Worm (Caenorhabditis elegans): ENCODE data around the gene C27A7.5.

C27A7.5 gene

DNA sequence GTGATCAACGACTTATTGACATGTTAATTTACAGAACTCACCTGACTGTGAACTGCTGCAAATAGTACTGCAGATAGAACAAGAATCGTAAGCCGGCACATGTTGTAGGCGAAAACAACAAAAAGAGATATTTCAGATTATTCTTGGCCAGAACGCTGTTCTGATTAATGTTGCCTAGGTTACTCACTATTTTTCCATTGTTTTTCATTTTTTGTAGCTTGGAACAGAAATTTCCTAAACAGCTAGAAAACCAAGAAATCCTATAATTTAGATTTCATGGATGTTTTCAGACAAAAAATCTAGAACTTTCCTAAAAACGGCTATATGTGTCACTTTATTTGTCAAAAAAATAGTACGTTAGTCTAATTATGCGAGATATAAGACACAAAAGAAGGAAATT is 7.6 kb downstream of the C27A7.5 start, which contains the start of gene C27A7.9:
Gene C27A7.9, minus strand, starts transcription at position 101 of the 400 bp plus-strand sequence.
- TF ChIP-seq unc-62 (GFP tag; optimal IDR thresholded peaks at IDR 0.05 in 1 of 2) (peak in 1 of 2 experiments; percentile 27), unc-62 (tag; optimal IDR thresholded peaks at IDR 0.05) (no peak), lin-29 (GFP tag; IDR thresholded peaks at IDR 0.05) (no peak), lin-15B (tag; optimal IDR thresholded peaks at IDR 0.05) (no peak), ZK337.2 (GFP tag; IDR thresholded peaks at IDR 0.05) (no peak), nhr-48 (tag; optimal IDR thresholded peaks at IDR 0.05) (no peak)

DNA sequence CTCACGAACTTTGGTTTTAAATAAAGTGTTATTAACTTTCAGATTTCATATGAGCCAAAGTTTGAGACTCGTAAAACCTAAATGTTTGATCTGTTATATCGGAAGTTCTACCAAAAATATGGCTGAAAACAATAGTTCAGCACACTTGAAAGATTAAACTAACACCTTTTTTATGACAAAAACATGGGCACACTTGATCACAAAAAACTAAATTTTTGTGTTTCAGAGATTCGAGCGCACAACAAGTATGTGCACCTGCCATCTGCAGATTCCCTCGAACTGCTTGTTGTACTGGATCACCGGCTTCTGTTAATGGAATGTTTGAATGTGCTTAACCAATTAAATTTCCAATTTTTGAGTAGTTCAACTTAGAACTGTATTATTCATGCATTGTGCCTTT is 8.3 kb downstream of the C27A7.5 start:
- no peak for TF ChIP-seq daf-19 (GFP tag; conservative IDR thresholded peaks at IDR 0.05)
- TF ChIP-seq unc-62 (GFP tag; optimal IDR thresholded peaks at IDR 0.05 in 1 of 2), result peak in 1 of 2 experiments; percentile 91
- no peak for TF ChIP-seq unc-62 (tag; optimal IDR thresholded peaks at IDR 0.05)
- TF ChIP-seq Y105C5A.15 (GFP tag; IDR thresholded peaks at IDR 0.05), result no peak
- no peak for TF ChIP-seq duxl-1 (tag; optimal IDR thresholded peaks at IDR 0.05; ENCODE audit: poor library complexity)
- TF ChIP-seq hlh-30 (tag; optimal IDR thresholded peaks at IDR 0.05; ENCODE audit: insufficient read depth), result no peak
- no peak for TF ChIP-seq nhr-10 (tag; optimal IDR thresholded peaks at IDR 0.05)
- TF ChIP-seq dmd-6 (GFP tag; IDR thresholded peaks at IDR 0.05), result no peak
- no peak for TF ChIP-seq dmd-8 (GFP tag; IDR thresholded peaks at IDR 0.05)

DNA sequence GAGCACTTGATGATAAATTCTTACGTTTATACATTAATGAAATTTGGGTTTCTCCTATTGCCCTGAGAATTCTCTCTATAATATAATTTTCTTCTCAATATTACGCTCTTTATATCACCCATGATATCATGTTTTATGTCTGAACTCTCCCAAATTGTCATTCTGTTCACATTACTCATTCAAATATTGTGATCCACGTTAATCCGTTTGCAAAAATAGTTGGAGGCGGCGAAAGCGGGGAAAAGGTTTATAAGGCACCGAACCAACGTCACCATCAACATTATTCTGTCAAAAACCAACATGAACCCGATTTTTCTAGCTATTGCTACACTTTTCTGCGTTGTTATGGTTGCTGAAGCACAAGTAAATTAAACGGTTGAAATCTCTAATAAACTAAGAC is 9.3 kb downstream of the C27A7.5 start, which contains the start of gene C27A7.8:
Gene C27A7.8, plus strand, starts transcription at position 301 of the 400 bp plus-strand sequence.
- TF ChIP-seq dpl-1 (GFP tag; optimal IDR thresholded peaks at IDR 0.05) (no peak), Y5F2A.4 (GFP tag; optimal IDR thresholded peaks at IDR 0.05) (no peak)

DNA sequence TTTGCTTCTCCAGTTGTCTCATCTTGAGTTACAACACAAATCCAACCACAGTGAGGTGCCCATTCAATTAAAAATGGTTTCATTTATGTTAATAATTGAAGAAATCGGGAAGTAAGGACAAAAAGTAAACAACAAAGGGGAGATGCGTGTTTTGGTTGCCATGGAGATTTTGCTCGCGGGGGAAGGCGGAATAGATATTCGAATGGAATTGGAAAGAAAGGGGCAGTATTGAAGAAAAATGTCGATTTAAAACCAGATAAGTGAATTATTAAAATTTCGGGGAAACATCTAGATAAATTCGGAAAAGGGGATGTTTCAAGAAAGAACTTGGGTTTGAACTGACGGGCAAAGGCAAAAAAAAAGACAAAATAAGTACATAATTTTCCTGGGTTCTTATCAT is 11.5 kb downstream of the C27A7.5 start, which contains the start of gene che-11:
Gene che-11, minus strand, starts transcription at position 101 of the 400 bp plus-strand sequence.
- TF ChIP-seq madf-5 (GFP tag; IDR thresholded peaks at IDR 0.05) (no peak), unc-130 (GFP tag; optimal IDR thresholded peaks at IDR 0.05) (no peak), mdl-1 (tag; optimal IDR thresholded peaks at IDR 0.05) (no peak), nhr-25 (tag; optimal IDR thresholded peaks at IDR 0.05; ENCODE audit: borderline replicate concordance, insufficient read depth) (no peak), nhr-42 (GFP tag; IDR thresholded peaks at IDR 0.05) (no peak), zip-2 (tag; optimal IDR thresholded peaks at IDR 0.05) (no peak), nhr-102 (tag; optimal IDR thresholded peaks at IDR 0.05) (no peak), nhr-48 (tag; optimal IDR thresholded peaks at IDR 0.05) (no peak), rbr-2 (tag; optimal IDR thresholded peaks at IDR 0.05) (no peak), mdt-29 (GFP tag; IDR thresholded peaks at IDR 0.05) (no peak), ceh-44 (GFP tag; IDR thresholded peaks at IDR 0.05) (no peak), zfp-3 (GFP tag; conservative IDR thresholded peaks at IDR 0.05) (no peak), Y48G9A.11 (GFP tag; IDR thresholded peaks at IDR 0.05) (no peak), snpc-4 (tag; optimal IDR thresholded peaks at IDR 0.05) (no peak), mxl-2 (GFP tag; conservative IDR thresholded peaks at IDR 0.05) (no peak), fos-1 (tag; optimal IDR thresholded peaks at IDR 0.05) (no peak), ceh-32 (tag; optimal IDR thresholded peaks at IDR 0.05; ENCODE audit: poor library complexity) (no peak)

DNA sequence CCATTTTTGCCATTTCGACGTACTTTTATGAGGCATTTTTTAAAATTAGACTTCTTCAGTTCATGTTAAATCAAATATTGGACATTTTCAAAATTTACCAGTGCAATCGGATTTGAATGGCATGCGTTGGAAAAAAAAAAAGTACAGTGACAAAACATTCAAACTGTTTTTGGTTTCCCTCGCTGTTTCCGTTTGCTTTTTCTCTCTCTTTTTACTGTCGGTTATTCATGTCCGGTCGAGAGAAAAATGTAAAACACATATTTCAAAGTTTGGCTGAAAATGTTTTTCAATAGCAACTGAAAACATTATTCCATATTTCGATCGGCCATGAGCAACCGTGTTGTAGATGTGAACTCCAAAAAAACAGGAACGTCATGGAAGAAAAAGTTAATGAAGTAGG is 21.5 kb downstream of the C27A7.5 start, which contains the start of gene C27A7.3:
Gene C27A7.3, plus strand, starts transcription at position 301 of the 400 bp plus-strand sequence.
- TF ChIP-seq dmd-6 (GFP tag; IDR thresholded peaks at IDR 0.05) (no peak), arid-1 (GFP tag; conservative IDR thresholded peaks at IDR 0.05) (no peak), nhr-42 (GFP tag; IDR thresholded peaks at IDR 0.05) (no peak), T26A8.4 (GFP tag; IDR thresholded peaks at IDR 0.05) (no peak), rbr-2 (tag; optimal IDR thresholded peaks at IDR 0.05) (no peak), daf-12 (tag; optimal IDR thresholded peaks at IDR 0.05) (no peak), mes-2 (tag; optimal IDR thresholded peaks at IDR 0.05; ENCODE audit: poor library complexity, severe bottlenecking) (no peak), dmd-8 (GFP tag; IDR thresholded peaks at IDR 0.05) (no peak)

Measured in whole organism, L4 larva.